Fruit fly (Drosophila melanogaster) whole organism: ENCODE measurements around the gene CG14262.

Experiments used
- CG8478 ChIP-seq: fragments of >200 bp; optimal IDR thresholded peaks from 2 replicates; lab custom pipeline; 2018; ENCODE audit warnings: inconsistent platforms
- pan ChIP-seq: fragments of >200 bp; optimal IDR thresholded peaks from 2 replicates; lab custom pipeline; 2017
- psq ChIP-seq: fragments of >200 bp; optimal IDR thresholded peaks from 2 replicates; lab custom pipeline; 2017

dm6 chr3R:27222013-27222673 is 43.1 kb downstream of the CG14262 start:
- TF ChIP-seq pan (lab: Kevin White, UChicago) (no peak), CG8478 (lab: Kevin White, UChicago) (no peak), psq (lab: Kevin White, UChicago) (no peak)
